Worm (Caenorhabditis elegans): Measurements from ENCODE around the gene math-40.

The math-40 gene

ce11 chrII:1864278-1864677, 33.8 kb downstream of the math-40 start, which contains the start of gene C16C4.17:
Gene C16C4.17 (plus strand): TSS chrII:1864578.
- no peak for TF ChIP-seq zip-2 (tag; optimal IDR thresholded peaks at IDR 0.05)
- no peak for TF ChIP-seq nhr-111 (GFP tag; optimal IDR thresholded peaks at IDR 0.05)
- no peak for TF ChIP-seq fos-1 (tag; optimal IDR thresholded peaks at IDR 0.05)
- TF ChIP-seq jun-1 (tag; optimal IDR thresholded peaks at IDR 0.05) = no peak
- TF ChIP-seq F10B5.3 (tag; optimal IDR thresholded peaks at IDR 0.05) = no peak
- no peak for TF ChIP-seq zfp-3 (GFP tag; conservative IDR thresholded peaks at IDR 0.05)
- no peak for TF ChIP-seq pha-4 (GFP tag; IDR thresholded peaks at IDR 0.05)
- TF ChIP-seq pha-4 (tag; optimal IDR thresholded peaks at IDR 0.05) = no peak
- TF ChIP-seq zfp-2 (tag; optimal IDR thresholded peaks at IDR 0.05) = no peak
- no peak for TF ChIP-seq ctbp-1 (GFP tag; IDR thresholded peaks at IDR 0.05)
- no peak for TF ChIP-seq ceh-62 (tag; optimal IDR thresholded peaks at IDR 0.05)
- TF ChIP-seq tag-97 (GFP tag; IDR thresholded peaks at IDR 0.05) = no peak
- TF ChIP-seq ceh-28 (tag; optimal IDR thresholded peaks at IDR 0.05) = no peak
- no peak for TF ChIP-seq egl-27 (tag; optimal IDR thresholded peaks at IDR 0.05)
- TF ChIP-seq lsy-2 (tag; optimal IDR thresholded peaks at IDR 0.05) = no peak

ce11 chrII:1865683-1866431, 35.4 kb downstream of the math-40 start, which contains the start of gene math-15:
Gene math-15 (plus strand): TSS chrII:1866381.
- TF ChIP-seq nhr-28 (tag; optimal IDR thresholded peaks at IDR 0.05) (peak; percentile 53), tra-1 (GFP tag; IDR thresholded peaks at IDR 0.05) (no peak), pqm-1 (tag; optimal IDR thresholded peaks at IDR 0.05) (peak; percentile 72)

DNA sequence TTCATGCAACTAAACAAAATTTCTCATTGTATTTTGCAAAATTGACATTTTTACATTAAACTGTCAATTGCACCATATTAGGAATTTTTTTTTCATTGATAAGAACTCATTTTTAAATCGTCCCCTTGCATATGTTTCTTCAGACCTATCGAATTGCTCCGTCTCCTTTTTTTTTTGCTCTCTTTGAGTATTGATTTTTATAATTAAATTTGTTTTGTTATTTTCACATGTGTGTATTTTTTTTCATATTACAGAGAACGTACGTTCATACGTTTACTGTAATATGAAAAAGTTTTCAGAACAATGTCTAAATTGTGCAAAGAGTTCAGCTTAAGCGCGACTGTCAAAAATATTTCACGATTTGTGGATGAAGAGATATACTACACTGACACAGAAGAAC, 38.7 kb downstream of the math-40 start, which contains the start of gene math-14:
Gene math-14, plus strand, starts transcription at position 301 of the 400 bp plus-strand sequence.
- TF ChIP-seq dpl-1 (GFP tag; optimal IDR thresholded peaks at IDR 0.05) (no peak), daf-16 (GFP tag; optimal IDR thresholded peaks at IDR 0.05) (no peak), daf-16 (tag; optimal IDR thresholded peaks at IDR 0.05) (peak; percentile 24), zfp-2 (tag; optimal IDR thresholded peaks at IDR 0.05) (no peak), ztf-7 (tag; optimal IDR thresholded peaks at IDR 0.05) (no peak)

DNA sequence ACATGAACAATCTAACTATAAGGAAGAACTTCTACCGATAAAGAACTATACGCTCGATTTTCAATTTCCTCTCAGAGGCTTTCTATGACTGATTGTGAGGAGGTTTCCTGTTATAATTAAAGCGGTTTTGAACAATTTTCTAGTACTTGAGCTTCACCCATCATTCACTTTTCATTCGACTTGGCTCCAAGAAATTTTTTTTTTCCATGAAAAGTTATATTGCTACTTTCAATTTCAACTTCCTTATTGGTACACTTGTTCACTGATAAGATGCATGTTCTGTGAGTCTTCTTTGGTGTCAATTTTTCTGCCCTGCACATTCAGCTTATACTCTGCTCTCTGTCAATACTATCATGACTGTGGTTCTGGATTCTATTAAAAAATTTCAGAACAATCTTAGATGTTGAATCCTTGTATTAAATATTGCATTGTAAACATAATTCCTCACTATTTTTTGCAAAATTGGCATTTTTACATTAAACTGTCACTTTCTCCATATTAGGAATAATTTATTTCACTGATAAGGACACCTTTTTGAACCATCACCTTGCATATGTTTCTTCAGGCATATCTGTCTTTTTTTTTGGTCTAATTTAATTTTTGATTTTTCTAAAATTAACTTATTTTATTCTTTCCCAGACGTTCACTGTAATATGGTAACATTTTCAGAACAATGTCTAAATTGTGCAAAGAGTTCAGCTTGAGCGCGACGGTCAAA, 40.6 kb downstream of the math-40 start, which contains the start of gene math-10:
Gene math-10, plus strand, starts transcription at position 668 of the 718 bp plus-strand sequence.
- TF ChIP-seq ztf-11 (tag; optimal IDR thresholded peaks at IDR 0.05) (no peak), egl-43 (GFP tag; IDR thresholded peaks at IDR 0.05) (no peak), hlh-11 (tag; optimal IDR thresholded peaks at IDR 0.05) (peak; percentile 54), ceh-62 (tag; optimal IDR thresholded peaks at IDR 0.05) (no peak), pqm-1 (tag; optimal IDR thresholded peaks at IDR 0.05) (peak; percentile 8), ztf-7 (tag; optimal IDR thresholded peaks at IDR 0.05) (no peak), ceh-44 (GFP tag; IDR thresholded peaks at IDR 0.05) (no peak), nhr-237 (tag; optimal IDR thresholded peaks at IDR 0.05) (no peak), zip-2 (tag; optimal IDR thresholded peaks at IDR 0.05) (no peak), unc-62 (GFP tag; optimal IDR thresholded peaks at IDR 0.05 in 1 of 2) (peak in 1 of 2 experiments; percentile 79), unc-62 (tag; optimal IDR thresholded peaks at IDR 0.05) (no peak), nhr-28 (tag; optimal IDR thresholded peaks at IDR 0.05) (peak; percentile 33), dmd-6 (GFP tag; IDR thresholded peaks at IDR 0.05) (peak; percentile 55), mes-2 (tag; optimal IDR thresholded peaks at IDR 0.05; ENCODE audit: poor library complexity, severe bottlenecking) (no peak)

DNA sequence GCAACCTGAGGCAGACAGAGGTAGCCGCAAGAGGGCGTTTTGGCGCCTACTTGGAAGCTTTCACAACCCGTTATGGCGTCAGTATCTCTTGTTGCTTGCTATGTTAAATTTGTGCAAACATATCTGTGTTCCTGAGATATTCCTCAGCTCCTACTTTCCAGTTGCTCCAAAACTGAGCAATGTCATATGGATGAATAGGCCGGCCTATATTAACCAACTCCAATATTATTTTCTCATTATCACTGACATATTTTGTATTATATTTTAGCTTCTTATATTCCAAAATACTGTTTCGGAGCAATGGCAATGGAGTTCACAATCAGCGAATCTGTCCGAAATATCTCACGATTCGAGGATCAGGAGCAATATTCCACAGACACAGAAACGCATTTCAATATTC, 45.2 kb downstream of the math-40 start, which contains the start of gene math-13:
Gene math-13, plus strand, starts transcription at position 301 of the 400 bp plus-strand sequence.
- no peak for TF ChIP-seq nhr-48 (tag; optimal IDR thresholded peaks at IDR 0.05)
- no peak for TF ChIP-seq mdl-1 (tag; optimal IDR thresholded peaks at IDR 0.05)
- TF ChIP-seq dve-1 (tag; optimal IDR thresholded peaks at IDR 0.05; ENCODE audit: insufficient read depth) = no peak
- TF ChIP-seq nhr-6 (tag; optimal IDR thresholded peaks at IDR 0.05) = no peak
- TF ChIP-seq egl-27 (tag; optimal IDR thresholded peaks at IDR 0.05) = no peak
- no peak for TF ChIP-seq aha-1 (tag)
- TF ChIP-seq R02D3.7 (tag; optimal IDR thresholded peaks at IDR 0.05) = no peak
- no peak for TF ChIP-seq dpl-1 (GFP tag; optimal IDR thresholded peaks at IDR 0.05)
- no peak for TF ChIP-seq php-3 (GFP tag; IDR thresholded peaks at IDR 0.05)
- TF ChIP-seq lin-39 (tag; optimal IDR thresholded peaks at IDR 0.05) = no peak
- TF ChIP-seq dmd-8 (GFP tag; IDR thresholded peaks at IDR 0.05) = no peak
- TF ChIP-seq lim-7 (GFP tag; IDR thresholded peaks at IDR 0.05) = no peak
- no peak for TF ChIP-seq Y75B8A.6 (GFP tag; IDR thresholded peaks at IDR 0.05)
- TF ChIP-seq snpc-4 (tag; optimal IDR thresholded peaks at IDR 0.05) = no peak
